Worm (Caenorhabditis elegans) whole organism, late embryonic: ENCODE results near the gene ZK1307.3.

ENCODE experiments used
- C08G9.2 ChIP-seq: sonication (generic microtip); optimal IDR thresholded peaks from 2 replicates; lab custom pipeline; 2016; ENCODE audit warnings: mild to moderate bottlenecking, missing genetic modification characterization, moderate library complexity, missing compliant biosample characterization
- C38D4.7 ChIP-seq: fragments of 200-800 bp; sonication (Bioruptor generic); optimal IDR thresholded peaks from 2 replicates; lab custom pipeline; 2018; ENCODE audit warnings: mild to moderate bottlenecking, missing genetic modification characterization, moderate library complexity, missing compliant biosample characterization
- K02D7.2 ChIP-seq: sonication (generic microtip); optimal IDR thresholded peaks from 2 replicates; lab custom pipeline; 2017; ENCODE audit warnings: mild to moderate bottlenecking, missing genetic modification characterization, missing compliant biosample characterization
- K09A11.1 ChIP-seq: sonication (generic microtip); optimal IDR thresholded peaks from 2 replicates; lab custom pipeline; 2017; ENCODE audit warnings: antibody characterized with exemption, mild to moderate bottlenecking, missing genetic modification characterization, missing compliant biosample characterization; ENCODE audit not compliant: insufficient read depth
- ama-1 ChIP-seq: fragments of 150-350 bp; optimal IDR thresholded peaks from 2 replicates; lab custom pipeline; 2014
- ceh-2 ChIP-seq: sonication (generic microtip); optimal IDR thresholded peaks from 2 replicates; lab custom pipeline; 2016; ENCODE audit warnings: missing genotype, missing genetic modification characterization, missing compliant biosample characterization
- ceh-22 ChIP-seq: sonication (generic microtip); optimal IDR thresholded peaks from 2 replicates; lab custom pipeline; 2017; ENCODE audit warnings: missing biosample characterization, missing genetic modification characterization
- ceh-24 ChIP-seq: sonication (generic microtip); optimal IDR thresholded peaks from 2 replicates; lab custom pipeline; 2016; ENCODE audit warnings: mild to moderate bottlenecking, missing genetic modification characterization, missing compliant biosample characterization
- ceh-30 ChIP-seq: fragments of 150-350 bp; optimal IDR thresholded peaks from 2 replicates; lab custom pipeline; 2014; ENCODE audit warnings: missing biosample characterization, missing genetic modification characterization
- ceh-31 ChIP-seq: sonication (generic microtip); optimal IDR thresholded peaks from 2 replicates; lab custom pipeline; 2016; ENCODE audit warnings: missing genetic modification characterization, missing compliant biosample characterization
- ceh-34 ChIP-seq: sonication (generic microtip); optimal IDR thresholded peaks from 2 replicates; lab custom pipeline; 2016; ENCODE audit warnings: mild to moderate bottlenecking, missing genetic modification characterization, missing compliant biosample characterization
- dmd-4 ChIP-seq: sonication (generic microtip); optimal IDR thresholded peaks from 2 replicates; lab custom pipeline; 2016; ENCODE audit warnings: borderline replicate concordance, missing genetic modification characterization, missing compliant biosample characterization
- dve-1 ChIP-seq: sonication (generic microtip); optimal IDR thresholded peaks from 2 replicates; lab custom pipeline; 2017; ENCODE audit warnings: antibody characterized with exemption, mild to moderate bottlenecking, missing genetic modification characterization, missing compliant biosample characterization
- elt-2 ChIP-seq: sonication (generic microtip); optimal IDR thresholded peaks from 2 replicates; lab custom pipeline; 2016; ENCODE audit warnings: missing genetic modification reagents, missing genetic modification characterization, missing compliant biosample characterization
- eyg-1 ChIP-seq: sonication (generic microtip); optimal IDR thresholded peaks from 2 replicates; lab custom pipeline; 2016; ENCODE audit warnings: missing genotype, missing genetic modification characterization, missing compliant biosample characterization
- gmeb-2 ChIP-seq: sonication (generic microtip); optimal IDR thresholded peaks from 2 replicates; lab custom pipeline; 2016; ENCODE audit warnings: missing genetic modification characterization, inconsistent platforms, missing compliant biosample characterization
- hlh-13 ChIP-seq: fragments of 200-800 bp; sonication (Bioruptor generic); optimal IDR thresholded peaks from 2 replicates; lab custom pipeline; 2018; ENCODE audit warnings: mild to moderate bottlenecking, missing genetic modification characterization, missing compliant biosample characterization
- hlh-15 ChIP-seq: sonication (generic microtip); optimal IDR thresholded peaks from 2 replicates; lab custom pipeline; 2016; ENCODE audit warnings: missing genetic modification characterization, missing compliant biosample characterization
- hlh-30 ChIP-seq: sonication (generic microtip); optimal IDR thresholded peaks from 2 replicates; lab custom pipeline; 2017; ENCODE audit warnings: antibody characterized with exemption, missing genetic modification characterization, missing compliant biosample characterization; ENCODE audit not compliant: insufficient read depth
- hlh-8 ChIP-seq: sonication (generic microtip); optimal IDR thresholded peaks from 2 replicates; lab custom pipeline; 2016; ENCODE audit warnings: missing genotype, missing genetic modification characterization, missing compliant biosample characterization
- nfya-1 ChIP-seq: sonication (generic microtip); optimal IDR thresholded peaks from 2 replicates; lab custom pipeline; 2017; ENCODE audit warnings: missing genetic modification characterization, mild to moderate bottlenecking, missing compliant biosample characterization, antibody characterized with exemption, moderate library complexity
- nhr-11 ChIP-seq: fragments of 150-350 bp; optimal IDR thresholded peaks from 2 replicates; lab custom pipeline; 2014; ENCODE audit warnings: missing biosample characterization, missing genetic modification characterization
- pat-9 ChIP-seq: fragments of 200-800 bp; sonication (Bioruptor generic); optimal IDR thresholded peaks from 2 replicates; lab custom pipeline; 2018; ENCODE audit warnings: mild to moderate bottlenecking, missing genetic modification characterization, moderate library complexity, missing compliant biosample characterization
- pax-1 ChIP-seq: fragments of 150-350 bp; optimal IDR thresholded peaks from 2 replicates; lab custom pipeline; 2014; ENCODE audit warnings: missing biosample characterization, missing genetic modification characterization
- pha-4 ChIP-seq: fragments of 150-350 bp; optimal IDR thresholded peaks from 2 replicates; lab custom pipeline; 2018; ENCODE audit warnings: missing biosample characterization, missing genetic modification reagents, missing genetic modification characterization
- pros-1 ChIP-seq: fragments of 150-350 bp; optimal IDR thresholded peaks from 2 replicates; lab custom pipeline; 2014; ENCODE audit warnings: missing biosample characterization, missing genetic modification reagents, missing genetic modification characterization
- sox-2 ChIP-seq: fragments of 200-800 bp; sonication (Bioruptor generic); IDR thresholded peaks from 2 replicates; pipeline ENCODE4 v1.3.6; 2022; ENCODE audit warnings: missing genetic modification reagents, missing genetic modification characterization, missing compliant biosample characterization
- tbx-7 ChIP-seq: sonication (generic microtip); optimal IDR thresholded peaks from 2 replicates; lab custom pipeline; 2016; ENCODE audit warnings: missing genotype, missing genetic modification characterization, missing compliant biosample characterization
- ttx-3 ChIP-seq: sonication (generic microtip); optimal IDR thresholded peaks from 2 replicates; lab custom pipeline; 2016; ENCODE audit warnings: missing genetic modification reagents, missing genetic modification characterization, missing compliant biosample characterization
- unc-42 ChIP-seq: sonication (generic microtip); optimal IDR thresholded peaks from 2 replicates; lab custom pipeline; 2016; ENCODE audit warnings: missing genotype, missing genetic modification characterization, missing compliant biosample characterization
- unc-55 ChIP-seq: sonication (generic microtip); optimal IDR thresholded peaks from 2 replicates; lab custom pipeline; 2017; ENCODE audit warnings: missing biosample characterization, missing genetic modification reagents, missing genetic modification characterization
- unc-86 ChIP-seq: sonication (generic microtip); optimal IDR thresholded peaks from 2 replicates; lab custom pipeline; 2016; ENCODE audit warnings: missing genetic modification characterization, missing compliant biosample characterization
- zip-5 ChIP-seq: sonication (generic microtip); optimal IDR thresholded peaks from 2 replicates; lab custom pipeline; 2016; ENCODE audit warnings: missing genetic modification characterization, missing compliant biosample characterization

The ZK1307.3 gene

ce11 chrII:9652919-9653318 is at the start of gene ZK1307.3:
ZK1307.3 (minus strand) TSS chrII:9653019.
- TF ChIP-seq unc-86 (tag; lab: Kevin White, UChicago): no peak
- no peak for TF ChIP-seq hlh-30 (tag; lab: Kevin White, UChicago)
- TF ChIP-seq pros-1: no peak
- TF ChIP-seq unc-42 (tag; lab: Kevin White, UChicago): no peak
- no peak for TF ChIP-seq elt-2 (tag; lab: Kevin White, UChicago)
- no peak for TF ChIP-seq pax-1
- TF ChIP-seq hlh-15 (tag; lab: Kevin White, UChicago): no peak
- no peak for TF ChIP-seq pha-4 (tag; lab: Kevin White, UChicago)
- TF ChIP-seq ttx-3 (tag; lab: Kevin White, UChicago): no peak
- TF ChIP-seq pat-9 (tag; lab: Kevin White, UChicago): no peak
- no peak for TF ChIP-seq nhr-11
- TF ChIP-seq nfya-1 (tag; lab: Kevin White, UChicago): no peak
- no peak for TF ChIP-seq eyg-1 (tag; lab: Kevin White, UChicago)
- TF ChIP-seq ceh-22 (tag; lab: Kevin White, UChicago): no peak
- TF ChIP-seq tbx-7 (tag; lab: Kevin White, UChicago): no peak
- no peak for TF ChIP-seq dmd-4 (tag; lab: Kevin White, UChicago)
- no peak for TF ChIP-seq dve-1 (tag; lab: Kevin White, UChicago)

DNA sequence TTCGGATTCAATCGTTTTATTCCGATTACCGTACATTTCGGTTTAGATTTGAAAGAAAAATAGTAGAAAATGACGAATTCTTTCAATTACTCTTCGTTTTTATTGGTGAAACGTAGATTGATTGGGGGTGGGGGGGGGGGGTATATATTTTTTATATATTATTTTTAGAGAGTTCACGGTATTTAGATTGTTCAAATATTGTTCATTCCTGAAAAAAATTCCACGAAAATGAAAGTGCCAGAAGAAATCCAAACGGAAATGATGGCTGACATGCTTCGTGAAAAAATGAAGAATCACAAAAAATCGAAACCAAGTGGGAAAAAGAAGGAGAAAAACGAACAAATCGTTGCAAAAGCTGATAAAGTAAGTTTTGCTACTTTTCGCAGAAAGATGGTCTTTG is 47.5 kb upstream of the ZK1307.3 start, which contains the start of the genes Y53C12A.8 and Y53C12A.7:
TSS of gene Y53C12A.8 (minus strand) at position 101 of the 400 bp plus-strand sequence.
TSS of gene Y53C12A.7 (plus strand) at position 181 of the 400 bp plus-strand sequence.
- no peak for TF ChIP-seq nhr-11
- no peak for TF ChIP-seq ceh-31 (tag; lab: Kevin White, UChicago)
- no peak for TF ChIP-seq hlh-8 (tag; lab: Kevin White, UChicago)
- no peak for TF ChIP-seq unc-55
- TF ChIP-seq ceh-34: no peak
- no peak for TF ChIP-seq zip-5 (tag; lab: Kevin White, UChicago)
- TF ChIP-seq ama-1 (lab: Kevin White, UChicago): no peak
- no peak for TF ChIP-seq K02D7.2 (tag; lab: Kevin White, UChicago)
- no peak for TF ChIP-seq C08G9.2
- no peak for TF ChIP-seq pha-4 (tag; lab: Kevin White, UChicago)
- no peak for TF ChIP-seq gmeb-2 (tag; lab: Kevin White, UChicago)

ce11 chrII:9695942-9696341 is 43.1 kb upstream of the ZK1307.3 start:
- TF ChIP-seq unc-42 (tag; lab: Kevin White, UChicago) (peak; percentile 55), ceh-2 (tag; lab: Kevin White, UChicago) (no peak), sox-2 (GFP tag; lab: Robert Waterston, UW) (no peak), ceh-24 (tag; lab: Kevin White, UChicago) (no peak), hlh-13 (GFP tag; lab: Kevin White, UChicago) (no peak), C38D4.7 (GFP tag; lab: Kevin White, UChicago) (no peak)
- TF ChIP-seq, all 69 proteins: peak for 1

DNA sequence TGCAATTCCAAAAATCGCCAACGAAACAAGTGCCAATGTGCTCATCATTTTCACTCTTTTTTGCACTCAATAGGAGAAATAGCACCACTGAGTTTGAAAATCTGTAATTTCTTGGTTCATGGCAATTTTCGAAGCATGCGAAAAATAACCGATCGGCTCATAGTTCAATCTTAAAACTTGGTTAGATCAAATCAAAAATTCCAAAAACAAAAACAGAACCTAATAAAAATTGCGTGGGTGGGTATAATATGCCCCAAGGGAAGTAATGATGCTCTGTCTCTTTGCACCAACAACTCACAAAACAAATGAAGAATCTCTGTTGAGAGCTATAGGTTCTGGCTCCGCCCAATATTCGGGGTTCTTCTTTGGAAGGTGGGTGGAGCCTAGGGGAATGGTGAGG is 39.0 kb upstream of the ZK1307.3 start, which contains the start of gene nlp-11:
TSS of gene nlp-11 (minus strand) at position 101 of the 400 bp plus-strand sequence.
- TF ChIP-seq unc-55 (no peak), pax-1 (no peak), pros-1 (no peak), unc-42 (tag; lab: Kevin White, UChicago) (no peak), ceh-30 (tag; lab: Kevin White, UChicago) (no peak), K09A11.1 (tag; lab: Kevin White, UChicago) (no peak)

DNA sequence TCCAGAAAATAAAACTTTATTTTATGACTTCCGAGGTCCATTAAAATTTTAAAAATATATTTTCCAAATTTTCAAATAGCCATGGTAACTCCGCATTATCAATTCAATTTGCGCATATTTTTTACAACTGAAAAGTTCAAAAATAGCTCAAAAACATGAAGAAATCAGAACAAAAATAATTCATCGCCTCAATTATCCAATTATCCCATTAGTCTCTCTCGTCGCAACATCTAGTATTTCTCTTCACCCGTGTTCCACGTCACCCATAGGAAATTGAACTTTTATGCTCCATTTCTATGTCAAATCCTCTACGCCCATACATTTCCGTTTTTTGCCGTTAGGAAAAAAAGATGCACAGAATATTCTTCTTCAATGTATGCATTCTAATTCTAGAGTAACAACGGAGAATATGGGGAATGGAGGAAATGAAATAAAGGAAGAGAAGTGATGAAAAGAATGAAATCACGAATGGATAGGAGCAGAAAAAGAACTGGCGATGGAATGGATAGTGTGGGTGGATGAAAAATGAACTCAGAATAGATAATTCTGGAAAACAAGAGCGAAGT is 37.3 kb upstream of the ZK1307.3 start:
- TF ChIP-seq unc-42 (tag; lab: Kevin White, UChicago) (peak; percentile 78), ama-1 (lab: Kevin White, UChicago) (no peak)
